Worm (Caenorhabditis elegans): Measurements from ENCODE around the gene srsx-18.

- TF ChIP-seq zip-2 (tag; optimal IDR thresholded peaks at IDR 0.05), result no peak
- no peak for TF ChIP-seq ceh-82 (tag; optimal IDR thresholded peaks at IDR 0.05)
- TF ChIP-seq madf-5 (GFP tag; IDR thresholded peaks at IDR 0.05), result no peak
- TF ChIP-seq ZK337.2 (GFP tag; IDR thresholded peaks at IDR 0.05), result no peak
- no peak for TF ChIP-seq F26F4.8 (GFP tag; conservative IDR thresholded peaks at IDR 0.05)
- no peak for TF ChIP-seq pha-4 (GFP tag; IDR thresholded peaks at IDR 0.05)
- no peak for TF ChIP-seq pha-4 (tag; optimal IDR thresholded peaks at IDR 0.05)
- no peak for TF ChIP-seq nhr-77 (tag; optimal IDR thresholded peaks at IDR 0.05)
- TF ChIP-seq nhr-237 (tag; optimal IDR thresholded peaks at IDR 0.05), result no peak
- no peak for TF ChIP-seq nhr-11 (tag; optimal IDR thresholded peaks at IDR 0.05)
- no peak for TF ChIP-seq zag-1 (tag; optimal IDR thresholded peaks at IDR 0.05)
- TF ChIP-seq snpc-4 (tag; optimal IDR thresholded peaks at IDR 0.05), result no peak
- TF ChIP-seq fkh-10 (GFP tag; optimal IDR thresholded peaks at IDR 0.05), result no peak
- no peak for TF ChIP-seq nhr-25 (tag; optimal IDR thresholded peaks at IDR 0.05; ENCODE audit: borderline replicate concordance, insufficient read depth)
- no peak for TF ChIP-seq dve-1 (tag; optimal IDR thresholded peaks at IDR 0.05; ENCODE audit: insufficient read depth)
Measured at ce11 chrV:5882429-5882828, 39.9 kb upstream of the srsx-18 start.
